Worm (Caenorhabditis elegans) whole organism, late embryonic: Measurements from ENCODE around the gene H12I13.6.

Experiments
- C08G9.2 ChIP-seq: sonication (generic microtip); optimal IDR thresholded peaks from 2 replicates; lab custom pipeline; 2016; ENCODE audit warnings: mild to moderate bottlenecking, missing genetic modification characterization, moderate library complexity, missing compliant biosample characterization
- C38D4.7 ChIP-seq: fragments of 200-800 bp; sonication (Bioruptor generic); optimal IDR thresholded peaks from 2 replicates; lab custom pipeline; 2018; ENCODE audit warnings: mild to moderate bottlenecking, missing genetic modification characterization, moderate library complexity, missing compliant biosample characterization
- F13H6.1 ChIP-seq: sonication (generic microtip); optimal IDR thresholded peaks from 2 replicates; lab custom pipeline; 2016; ENCODE audit warnings: missing genetic modification characterization, missing compliant biosample characterization
- K09A11.1 ChIP-seq: sonication (generic microtip); optimal IDR thresholded peaks from 2 replicates; lab custom pipeline; 2017; ENCODE audit warnings: antibody characterized with exemption, mild to moderate bottlenecking, missing genetic modification characterization, missing compliant biosample characterization; ENCODE audit not compliant: insufficient read depth
- T23F11.4 ChIP-seq: fragments of 200-800 bp; sonication (Bioruptor generic); optimal IDR thresholded peaks from 2 replicates; lab custom pipeline; 2018; ENCODE audit warnings: mild to moderate bottlenecking, missing genetic modification characterization, missing compliant biosample characterization
- Y22D7AL.16 ChIP-seq: sonication (generic microtip); optimal IDR thresholded peaks from 2 replicates; lab custom pipeline; 2016; ENCODE audit warnings: missing genetic modification characterization, missing compliant biosample characterization
- ahr-1 ChIP-seq: sonication (generic microtip); optimal IDR thresholded peaks from 2 replicates; lab custom pipeline; 2016; ENCODE audit warnings: missing genetic modification characterization, missing compliant biosample characterization
- ama-1 ChIP-seq: fragments of 150-350 bp; optimal IDR thresholded peaks from 2 replicates; lab custom pipeline; 2014
- ceh-14 ChIP-seq: sonication (generic microtip); optimal IDR thresholded peaks from 2 replicates; lab custom pipeline; 2016; ENCODE audit warnings: missing genotype, missing genetic modification characterization, missing compliant biosample characterization
- ceh-18 ChIP-seq: sonication (generic microtip); optimal IDR thresholded peaks from 2 replicates; lab custom pipeline; 2016; ENCODE audit warnings: missing genetic modification characterization, missing compliant biosample characterization
- ceh-19 ChIP-seq: fragments of 200-800 bp; sonication (Bioruptor generic); optimal IDR thresholded peaks from 2 replicates; lab custom pipeline; 2018; ENCODE audit warnings: mild to moderate bottlenecking, missing genetic modification characterization, missing compliant biosample characterization
- ceh-2 ChIP-seq: sonication (generic microtip); optimal IDR thresholded peaks from 2 replicates; lab custom pipeline; 2016; ENCODE audit warnings: missing genotype, missing genetic modification characterization, missing compliant biosample characterization
- ceh-22 ChIP-seq: sonication (generic microtip); optimal IDR thresholded peaks from 2 replicates; lab custom pipeline; 2017; ENCODE audit warnings: missing biosample characterization, missing genetic modification characterization
- ceh-24 ChIP-seq: sonication (generic microtip); optimal IDR thresholded peaks from 2 replicates; lab custom pipeline; 2016; ENCODE audit warnings: mild to moderate bottlenecking, missing genetic modification characterization, missing compliant biosample characterization
- ceh-30 ChIP-seq: fragments of 150-350 bp; optimal IDR thresholded peaks from 2 replicates; lab custom pipeline; 2014; ENCODE audit warnings: missing biosample characterization, missing genetic modification characterization
- ceh-31 ChIP-seq: sonication (generic microtip); optimal IDR thresholded peaks from 2 replicates; lab custom pipeline; 2016; ENCODE audit warnings: missing genetic modification characterization, missing compliant biosample characterization
- ceh-34 ChIP-seq: sonication (generic microtip); optimal IDR thresholded peaks from 2 replicates; lab custom pipeline; 2016; ENCODE audit warnings: mild to moderate bottlenecking, missing genetic modification characterization, missing compliant biosample characterization
- ceh-45 ChIP-seq: fragments of 200-800 bp; sonication (Bioruptor generic); IDR thresholded peaks from 2 replicates; pipeline ENCODE4 v1.3.6; 2022; ENCODE audit warnings: missing genetic modification reagents, missing genetic modification characterization, missing compliant biosample characterization
- ceh-48 ChIP-seq: sonication (generic microtip); optimal IDR thresholded peaks from 2 replicates; lab custom pipeline; 2016; ENCODE audit warnings: missing genetic modification characterization, inconsistent platforms, missing compliant biosample characterization
- ceh-9 ChIP-seq: sonication (generic microtip); optimal IDR thresholded peaks from 2 replicates; lab custom pipeline; 2016; ENCODE audit warnings: mild to moderate bottlenecking, missing genetic modification characterization, inconsistent platforms, missing compliant biosample characterization
- che-1 ChIP-seq: sonication (generic microtip); optimal IDR thresholded peaks from 2 replicates; lab custom pipeline; 2016; ENCODE audit warnings: mild to moderate bottlenecking, missing genetic modification characterization, missing compliant biosample characterization
- dmd-4 ChIP-seq: sonication (generic microtip); optimal IDR thresholded peaks from 2 replicates; lab custom pipeline; 2016; ENCODE audit warnings: borderline replicate concordance, missing genetic modification characterization, missing compliant biosample characterization
- dve-1 ChIP-seq: sonication (generic microtip); optimal IDR thresholded peaks from 2 replicates; lab custom pipeline; 2017; ENCODE audit warnings: antibody characterized with exemption, mild to moderate bottlenecking, missing genetic modification characterization, missing compliant biosample characterization
- elt-2 ChIP-seq: sonication (generic microtip); optimal IDR thresholded peaks from 2 replicates; lab custom pipeline; 2016; ENCODE audit warnings: missing genetic modification reagents, missing genetic modification characterization, missing compliant biosample characterization
- elt-4 ChIP-seq: sonication (generic microtip); optimal IDR thresholded peaks from 2 replicates; lab custom pipeline; 2016; ENCODE audit warnings: missing genetic modification characterization, missing compliant biosample characterization
- ets-4 ChIP-seq: sonication (generic microtip); optimal IDR thresholded peaks from 2 replicates; lab custom pipeline; 2016; ENCODE audit warnings: missing genetic modification characterization, missing compliant biosample characterization
- fkh-10 ChIP-seq: fragments of 150-350 bp; optimal IDR thresholded peaks from 2 replicates; lab custom pipeline; 2014; ENCODE audit warnings: missing biosample characterization, missing genetic modification reagents, missing genetic modification characterization
- fkh-6 ChIP-seq: sonication (generic microtip); optimal IDR thresholded peaks from 2 replicates; lab custom pipeline; 2016; ENCODE audit warnings: missing genetic modification characterization, missing compliant biosample characterization
- hlh-15 ChIP-seq: sonication (generic microtip); optimal IDR thresholded peaks from 2 replicates; lab custom pipeline; 2016; ENCODE audit warnings: missing genetic modification characterization, missing compliant biosample characterization
- hlh-6 ChIP-seq: sonication (generic microtip); optimal IDR thresholded peaks from 2 replicates; lab custom pipeline; 2016; ENCODE audit warnings: missing genotype, missing genetic modification characterization, missing compliant biosample characterization
- lin-11 ChIP-seq: fragments of 200-800 bp; sonication (Bioruptor generic); optimal IDR thresholded peaks from 2 replicates; lab custom pipeline; 2018; ENCODE audit warnings: mild to moderate bottlenecking, missing genetic modification characterization, missing compliant biosample characterization
- nfya-1 ChIP-seq: sonication (generic microtip); optimal IDR thresholded peaks from 2 replicates; lab custom pipeline; 2017; ENCODE audit warnings: missing genetic modification characterization, mild to moderate bottlenecking, missing compliant biosample characterization, antibody characterized with exemption, moderate library complexity
- nhr-232 ChIP-seq: sonication (generic microtip); optimal IDR thresholded peaks from 2 replicates; lab custom pipeline; 2016; ENCODE audit warnings: missing genetic modification characterization, missing compliant biosample characterization
- npax-4 ChIP-seq: sonication (generic microtip); optimal IDR thresholded peaks from 2 replicates; lab custom pipeline; 2016; ENCODE audit warnings: missing genetic modification characterization, missing compliant biosample characterization
- odd-2 ChIP-seq: sonication (generic microtip); optimal IDR thresholded peaks from 2 replicates; lab custom pipeline; 2017; ENCODE audit warnings: antibody characterized with exemption, mild to moderate bottlenecking, missing genetic modification characterization, missing compliant biosample characterization
- pag-3 ChIP-seq: sonication (generic microtip); optimal IDR thresholded peaks from 2 replicates; lab custom pipeline; 2016; ENCODE audit warnings: missing compliant biosample characterization, missing genetic modification characterization, borderline replicate concordance
- pat-9 ChIP-seq: fragments of 200-800 bp; sonication (Bioruptor generic); optimal IDR thresholded peaks from 2 replicates; lab custom pipeline; 2018; ENCODE audit warnings: mild to moderate bottlenecking, missing genetic modification characterization, moderate library complexity, missing compliant biosample characterization
- pax-1 ChIP-seq: fragments of 150-350 bp; optimal IDR thresholded peaks from 2 replicates; lab custom pipeline; 2014; ENCODE audit warnings: missing biosample characterization, missing genetic modification characterization
- pha-2 ChIP-seq: sonication (generic microtip); optimal IDR thresholded peaks from 2 replicates; lab custom pipeline; 2017; ENCODE audit warnings: mild to moderate bottlenecking, missing genetic modification characterization, missing compliant biosample characterization
- sdc-2 ChIP-seq: sonication (generic microtip); optimal IDR thresholded peaks from 2 replicates; lab custom pipeline; 2016; ENCODE audit warnings: missing genotype, missing genetic modification characterization, missing compliant biosample characterization
- sox-2 ChIP-seq: fragments of 200-800 bp; sonication (Bioruptor generic); IDR thresholded peaks from 2 replicates; pipeline ENCODE4 v1.3.6; 2022; ENCODE audit warnings: missing genetic modification reagents, missing genetic modification characterization, missing compliant biosample characterization
- sox-4 ChIP-seq: sonication (generic microtip); optimal IDR thresholded peaks from 2 replicates; lab custom pipeline; 2017; ENCODE audit warnings: mild to moderate bottlenecking, missing genetic modification characterization, inconsistent platforms, missing compliant biosample characterization
- tbx-2 ChIP-seq: sonication (generic microtip); optimal IDR thresholded peaks from 2 replicates; lab custom pipeline; 2016; ENCODE audit warnings: missing genetic modification characterization, missing compliant biosample characterization
- tbx-7 ChIP-seq: sonication (generic microtip); optimal IDR thresholded peaks from 2 replicates; lab custom pipeline; 2016; ENCODE audit warnings: missing genotype, missing genetic modification characterization, missing compliant biosample characterization
- ttx-3 ChIP-seq: sonication (generic microtip); optimal IDR thresholded peaks from 2 replicates; lab custom pipeline; 2016; ENCODE audit warnings: missing genetic modification reagents, missing genetic modification characterization, missing compliant biosample characterization
- unc-3 ChIP-seq, 2 experiments: fragments of 200-800 bp in 1 of 2; sonication (Bioruptor generic) in 1 of 2; sonication (generic microtip) in 1 of 2; conservative IDR thresholded peaks in 1 of 2; optimal IDR thresholded peaks in 1 of 2; 2 replicates each; pipeline versions ENCODE4 v1.3.6 to Lab custom; 2016 to 2022; ENCODE audit warnings: missing compliant biosample characterization in 2 of 2, missing genetic modification characterization in 2 of 2, missing genetic modification reagents in 1 of 2
- unc-86 ChIP-seq: sonication (generic microtip); optimal IDR thresholded peaks from 2 replicates; lab custom pipeline; 2016; ENCODE audit warnings: missing genetic modification characterization, missing compliant biosample characterization
- zip-5 ChIP-seq: sonication (generic microtip); optimal IDR thresholded peaks from 2 replicates; lab custom pipeline; 2016; ENCODE audit warnings: missing genetic modification characterization, missing compliant biosample characterization
- ztf-16 ChIP-seq: sonication (generic microtip); optimal IDR thresholded peaks from 2 replicates; lab custom pipeline; 2017; ENCODE audit warnings: missing genetic modification characterization, missing compliant biosample characterization

H12I13.6 gene

ce11 chrII:6046023-6046631 is 31.6 kb upstream of the H12I13.6 start:
- no peak for TF ChIP-seq hlh-6 (tag; lab: Kevin White, UChicago)
- peak; percentile 6 for TF ChIP-seq ceh-18

ce11 chrII:6047639-6048159 is 30.0 kb upstream of the H12I13.6 start, which contains the start of the genes R12C12.6 and ran-5:
R12C12.6 (minus strand) TSS chrII:6047867.
ran-5 (plus strand) TSS chrII:6048109.
- TF ChIP-seq ceh-14 (tag; lab: Kevin White, UChicago) (no peak), pat-9 (tag; lab: Kevin White, UChicago) (no peak), fkh-10 (GFP tag; lab: Kevin White, UChicago) (no peak), fkh-6 (no peak), unc-3 (GFP tag; conservative IDR thresholded peaks at IDR 0.05; lab: Robert Waterston, UW) (0 out of 2 replicates have a peak, but pooled peaks have one; percentile 28), unc-3 (tag; optimal IDR thresholded peaks at IDR 0.05; lab: Kevin White, UChicago) (no peak), Y22D7AL.16 (no peak), dmd-4 (no peak), K09A11.1 (no peak), npax-4 (tag; lab: Kevin White, UChicago) (no peak), hlh-15 (no peak), elt-4 (tag; lab: Kevin White, UChicago) (no peak), ceh-48 (tag; lab: Kevin White, UChicago) (peak; percentile 4), lin-11 (tag; lab: Kevin White, UChicago) (peak; percentile 35), ets-4 (tag; lab: Kevin White, UChicago) (no peak), che-1 (no peak), zip-5 (tag; lab: Kevin White, UChicago) (no peak), ahr-1 (tag; lab: Kevin White, UChicago) (no peak), elt-2 (tag; lab: Kevin White, UChicago) (peak; percentile 74), ztf-16 (peak; percentile 44), tbx-7 (tag; lab: Kevin White, UChicago) (no peak), pag-3 (no peak), ceh-31 (tag; lab: Kevin White, UChicago) (peak; percentile 34), ama-1 (lab: Kevin White, UChicago) (no peak), ttx-3 (peak; percentile 24), ceh-30 (tag; lab: Kevin White, UChicago) (peak; percentile 75), pha-2 (no peak), sox-4 (peak; percentile 42), ceh-18 (peak; percentile 14), nhr-232 (tag; lab: Kevin White, UChicago) (no peak), tbx-2 (tag; lab: Kevin White, UChicago) (peak; percentile 48), F13H6.1 (tag; lab: Kevin White, UChicago) (peak; percentile 21), ceh-19 (GFP tag; lab: Kevin White, UChicago) (no peak), ceh-9 (tag; lab: Kevin White, UChicago) (no peak), sox-2 (GFP tag; lab: Robert Waterston, UW) (no peak), nfya-1 (peak; percentile 52), T23F11.4 (GFP tag; lab: Kevin White, UChicago) (no peak), C38D4.7 (no peak), ceh-34 (tag; lab: Kevin White, UChicago) (peak; percentile 37), ceh-2 (peak; percentile 11), odd-2 (tag; lab: Kevin White, UChicago) (peak; percentile 2), C08G9.2 (tag; lab: Kevin White, UChicago) (peak; percentile 31), dve-1 (peak; percentile 32), hlh-6 (tag; lab: Kevin White, UChicago) (no peak), ceh-24 (tag; lab: Kevin White, UChicago) (no peak), pax-1 (tag; lab: Kevin White, UChicago) (no peak), sdc-2 (peak; percentile 16), unc-86 (tag; lab: Kevin White, UChicago) (peak; percentile 45), ceh-22 (tag; lab: Kevin White, UChicago) (no peak), ceh-45 (no peak)
